Fruit fly (Drosophila melanogaster) whole organism, embryonic: ENCODE results near the gene DPCoAC.

ENCODE experiments used
- Atf3 ChIP-seq: fragments of 200-800 bp; sonication (Bioruptor generic); optimal IDR thresholded peaks from 3 replicates; lab custom pipeline; 2016; ENCODE audit warnings: missing biosample characterization, missing genetic modification characterization
- Atf6 ChIP-seq: fragments of 200-800 bp; sonication (Bioruptor generic); IDR thresholded peaks from 2 replicates; pipeline ENCODE4 v1.3.6; 2022; ENCODE audit warnings: missing biosample characterization, missing genetic modification characterization
- CG10431 ChIP-seq: fragments of 200-800 bp; sonication (Bioruptor generic); optimal IDR thresholded peaks from 3 replicates; lab custom pipeline; 2018; ENCODE audit warnings: missing biosample characterization, mild to moderate bottlenecking, missing genetic modification characterization
- CG11696 ChIP-seq: fragments of 200-800 bp; sonication (Bioruptor generic); IDR thresholded peaks from 2 replicates; pipeline ENCODE4 v1.3.6; 2022; ENCODE audit warnings: missing biosample characterization, missing genetic modification characterization
- CG11723 ChIP-seq: fragments of 200-800 bp; sonication (Bioruptor generic); optimal IDR thresholded peaks from 2 replicates; lab custom pipeline; 2017; ENCODE audit warnings: missing biosample characterization, mild to moderate bottlenecking, missing genetic modification characterization
- CG12744 ChIP-seq: fragments of 200-800 bp; sonication (Bioruptor generic); optimal IDR thresholded peaks from 2 replicates; lab custom pipeline; 2016; ENCODE audit warnings: missing biosample characterization, missing genetic modification characterization
- CG13775 ChIP-seq: fragments of 200-800 bp; sonication (Bioruptor generic); optimal IDR thresholded peaks from 3 replicates; lab custom pipeline; 2017; ENCODE audit warnings: missing biosample characterization, mild to moderate bottlenecking, missing genetic modification characterization
- CG14860 ChIP-seq: fragments of 200-800 bp; sonication (Bioruptor generic); IDR thresholded peaks from 3 replicates; pipeline ENCODE4 v1.3.6; 2022; ENCODE audit warnings: missing biosample characterization, missing genetic modification characterization; ENCODE audit not compliant: partially characterized antibody
- CG1529 ChIP-seq: fragments of 200-800 bp; sonication (Bioruptor generic); optimal IDR thresholded peaks from 3 replicates; lab custom pipeline; 2018; ENCODE audit warnings: missing biosample characterization, missing genetic modification characterization
- CG1602 ChIP-seq: fragments of 200-800 bp; sonication (Bioruptor generic); optimal IDR thresholded peaks from 3 replicates; lab custom pipeline; 2016; ENCODE audit warnings: missing biosample characterization, missing genetic modification characterization
- CG17328 ChIP-seq: fragments of 200-800 bp; sonication (Bioruptor generic); IDR thresholded peaks from 2 replicates; pipeline ENCODE4 v1.3.6; 2022; ENCODE audit warnings: missing biosample characterization, missing genetic modification characterization
- CG17568 ChIP-seq: fragments of 200-800 bp; sonication (Bioruptor generic); optimal IDR thresholded peaks from 2 replicates; lab custom pipeline; 2018; ENCODE audit warnings: missing biosample characterization, mild to moderate bottlenecking, missing genetic modification characterization, moderate library complexity
- CG2889 ChIP-seq: fragments of 200-800 bp; sonication (Bioruptor generic); IDR thresholded peaks from 3 replicates; pipeline ENCODE4 v1.3.6; 2022; ENCODE audit warnings: missing biosample characterization, missing genetic modification characterization
- CG31388 ChIP-seq: fragments of 200-800 bp; sonication (Bioruptor generic); optimal IDR thresholded peaks from 2 replicates; lab custom pipeline; 2016; ENCODE audit warnings: missing biosample characterization, missing genetic modification characterization
- CG33557 ChIP-seq: fragments of 200-800 bp; sonication (Bioruptor generic); optimal IDR thresholded peaks from 2 replicates; lab custom pipeline; 2019; ENCODE audit warnings: missing biosample characterization, mild to moderate bottlenecking, missing genetic modification characterization, moderate library complexity
- CG3847 ChIP-seq: fragments of 200-800 bp; sonication (Bioruptor generic); IDR thresholded peaks from 2 replicates; pipeline ENCODE4 v1.3.6; 2022; ENCODE audit warnings: missing biosample characterization, missing genetic modification characterization
- CG4424 ChIP-seq: fragments of 200-800 bp; sonication (Bioruptor generic); optimal IDR thresholded peaks from 3 replicates; lab custom pipeline; 2016; ENCODE audit warnings: missing biosample characterization, missing genetic modification characterization
- CG4820 ChIP-seq: fragments of 200-800 bp; sonication (Bioruptor generic); optimal IDR thresholded peaks from 3 replicates; lab custom pipeline; 2016; ENCODE audit warnings: missing biosample characterization, missing genetic modification characterization
- CG6272 ChIP-seq: fragments of 200-800 bp; sonication (Bioruptor generic); IDR thresholded peaks from 2 replicates; pipeline ENCODE4 v1.3.6; 2022; ENCODE audit warnings: missing biosample characterization, missing genetic modification characterization
- CG6765 ChIP-seq: fragments of 200-800 bp; sonication (Bioruptor generic); optimal IDR thresholded peaks from 3 replicates; lab custom pipeline; 2017; ENCODE audit warnings: missing biosample characterization, mild to moderate bottlenecking, missing genetic modification characterization
- CG6813 ChIP-seq: fragments of 200-800 bp; sonication (Bioruptor generic); optimal IDR thresholded peaks from 2 replicates; lab custom pipeline; 2017; ENCODE audit warnings: missing biosample characterization, missing genetic modification characterization, mild to moderate bottlenecking, moderate library complexity, missing genetic modification reagents
- CG7372 ChIP-seq: fragments of 200-800 bp; sonication (Bioruptor generic); IDR thresholded peaks from 2 replicates; pipeline ENCODE4 v1.3.6; 2022; ENCODE audit warnings: missing biosample characterization, missing genetic modification characterization
- CG7963 ChIP-seq: fragments of 200-800 bp; sonication (Bioruptor generic); IDR thresholded peaks from 3 replicates; pipeline ENCODE4 v1.3.6; 2022; ENCODE audit warnings: missing biosample characterization, missing genetic modification characterization; ENCODE audit not compliant: partially characterized antibody
- CG8089 ChIP-seq: fragments of 200-800 bp; sonication (Bioruptor generic); optimal IDR thresholded peaks from 3 replicates; lab custom pipeline; 2016; ENCODE audit warnings: missing biosample characterization, missing genetic modification characterization
- CG9609 ChIP-seq: fragments of 200-800 bp; sonication (Bioruptor generic); optimal IDR thresholded peaks from 3 replicates; lab custom pipeline; 2016; ENCODE audit warnings: missing biosample characterization, missing genetic modification characterization
- Deaf1 ChIP-seq: fragments of 200-800 bp; optimal IDR thresholded peaks from 3 replicates; lab custom pipeline; 2019; ENCODE audit warnings: missing biosample characterization, mild to moderate bottlenecking, missing genetic modification characterization, moderate library complexity
- GATAe ChIP-seq: fragments of 200-800 bp; sonication (Bioruptor generic); conservative IDR thresholded peaks from 2 replicates; pipeline ENCODE4 v1.3.6; 2022; ENCODE audit warnings: missing biosample characterization, missing genetic modification characterization
- H15 ChIP-seq: fragments of 200-800 bp; sonication (Bioruptor generic); IDR thresholded peaks from 3 replicates; pipeline ENCODE4 v1.3.6; 2022; ENCODE audit warnings: missing biosample characterization, missing genetic modification characterization
- Hand ChIP-seq: fragments of 200-800 bp; sonication (Bioruptor generic); optimal IDR thresholded peaks from 2 replicates; lab custom pipeline; 2017; ENCODE audit warnings: mild to moderate bottlenecking, missing biosample characterization, missing genetic modification reagents, missing genetic modification characterization
- Hr78 ChIP-seq, 2 experiments: fragments of 200-800 bp in 1 of 2; fragments of >200 bp in 1 of 2; sonication (Bioruptor generic) in 1 of 2; optimal IDR thresholded peaks; 2 replicates each; lab custom pipeline; 2017 to 2019; ENCODE audit warnings: missing biosample characterization in 2 of 2, missing genetic modification characterization in 2 of 2, mild to moderate bottlenecking in 1 of 2, moderate library complexity in 1 of 2
- NfI ChIP-seq: fragments of 200-800 bp; sonication (Bioruptor generic); optimal IDR thresholded peaks from 3 replicates; lab custom pipeline; 2018; ENCODE audit warnings: missing biosample characterization, mild to moderate bottlenecking, missing genetic modification characterization, moderate library complexity
- Sry-δ ChIP-seq: fragments of 200-800 bp; sonication (Bioruptor generic); optimal IDR thresholded peaks from 2 replicates; lab custom pipeline; 2016; ENCODE audit warnings: missing biosample characterization, missing genetic modification characterization
- abd-A ChIP-seq: fragments of 200-800 bp; sonication (Bioruptor generic); optimal IDR thresholded peaks from 3 replicates; lab custom pipeline; 2019; ENCODE audit warnings: missing biosample characterization, mild to moderate bottlenecking, missing genetic modification characterization, moderate library complexity
- dimm ChIP-seq: fragments of 200-800 bp; sonication (Bioruptor generic); IDR thresholded peaks from 2 replicates; pipeline ENCODE4 v1.3.6; 2022; ENCODE audit warnings: missing biosample characterization, missing genetic modification characterization
- eyg ChIP-seq: fragments of 200-800 bp; sonication (Bioruptor generic); optimal IDR thresholded peaks from 3 replicates; lab custom pipeline; 2016; ENCODE audit warnings: missing biosample characterization, missing genetic modification characterization
- gcm ChIP-seq: fragments of 200-800 bp; sonication (Bioruptor generic); optimal IDR thresholded peaks from 2 replicates; lab custom pipeline; 2019; ENCODE audit warnings: missing biosample characterization, mild to moderate bottlenecking, missing genetic modification characterization, moderate library complexity
- gt ChIP-seq: fragments of 200-800 bp; sonication (Bioruptor generic); IDR thresholded peaks from 2 replicates; pipeline ENCODE4 v1.3.6; 2022; ENCODE audit warnings: missing biosample characterization, missing genetic modification characterization
- kay ChIP-seq: fragments of 200-800 bp; sonication (Bioruptor generic); optimal IDR thresholded peaks from 2 replicates; lab custom pipeline; 2016; ENCODE audit warnings: missing biosample characterization, missing genetic modification characterization
- mam ChIP-seq: fragments of 200-800 bp; sonication (Bioruptor generic); optimal IDR thresholded peaks from 3 replicates; lab custom pipeline; 2016; ENCODE audit warnings: missing biosample characterization, missing genetic modification characterization
- nerfin-2 ChIP-seq: fragments of 200-800 bp; sonication (Bioruptor generic); IDR thresholded peaks from 2 replicates; pipeline ENCODE4 v1.3.6; 2022; ENCODE audit warnings: missing biosample characterization, missing genetic modification characterization; ENCODE audit not compliant: partially characterized antibody
- pan ChIP-seq, 4 experiments: fragments of >200 bp in 3 of 4; fragments of 200-800 bp in 1 of 4; sonication (Bioruptor generic) in 1 of 4; optimal IDR thresholded peaks in 3 of 4; IDR thresholded peaks in 1 of 4; 2 replicates each; pipeline versions ENCODE4 v1.3.6 to Lab custom; 2017 to 2022; ENCODE audit warnings: missing biosample characterization in 2 of 4, missing genetic modification characterization in 2 of 4, mixed read lengths in 1 of 4
- peb ChIP-seq: fragments of 200-800 bp; sonication (Bioruptor generic); IDR thresholded peaks from 2 replicates; pipeline ENCODE4 v1.3.6; 2022; ENCODE audit warnings: missing biosample characterization, missing genetic modification characterization
- run ChIP-seq: fragments of 200-800 bp; sonication (Bioruptor generic); optimal IDR thresholded peaks from 3 replicates; lab custom pipeline; 2018; ENCODE audit warnings: missing biosample characterization, mild to moderate bottlenecking, missing genetic modification characterization
- sens-2 ChIP-seq: fragments of 200-800 bp; sonication (Bioruptor generic); IDR thresholded peaks from 2 replicates; pipeline ENCODE4 v1.3.6; 2022; ENCODE audit warnings: missing biosample characterization, missing genetic modification characterization
- seq ChIP-seq: fragments of 200-800 bp; sonication (Bioruptor generic); IDR thresholded peaks from 2 replicates; pipeline ENCODE4 v1.3.6; 2022; ENCODE audit warnings: missing biosample characterization, missing genetic modification characterization
- trh ChIP-seq: fragments of 200-800 bp; sonication (Bioruptor generic); optimal IDR thresholded peaks from 2 replicates; lab custom pipeline; 2016; ENCODE audit warnings: missing biosample characterization, missing genetic modification characterization
- usp ChIP-seq: fragments of >200 bp; optimal IDR thresholded peaks from 2 replicates; lab custom pipeline; 2017; ENCODE audit warnings: missing biosample characterization, missing genetic modification characterization
- z ChIP-seq: fragments of 200-800 bp; sonication (Bioruptor generic); IDR thresholded peaks from 3 replicates; pipeline ENCODE4 v1.3.6; 2022; ENCODE audit warnings: missing biosample characterization, missing genetic modification characterization

DPCoAC gene

dm6 chr3R:20556281-20557113, 970 bp downstream of the DPCoAC start (continued):
- TF ChIP-seq run (tag; lab: Kevin White, UChicago) (no peak), mam (GFP tag; lab: Kevin White, UChicago) (peak; percentile 65), CG11723 (peak; percentile 26), eyg (GFP tag; lab: Kevin White, UChicago) (no peak), dimm (GFP tag; lab: Robert Waterston, UW) (peak; percentile 67), CG6765 (GFP tag; lab: Kevin White, UChicago) (peak; percentile 15), CG1529 (GFP tag; lab: Kevin White, UChicago) (no peak), Deaf1 (tag; lab: Kevin White, UChicago) (peak; percentile 31), CG6813 (GFP tag; lab: Kevin White, UChicago) (peak; percentile 46), CG14860 (GFP tag; lab: Robert Waterston, UW) (no peak), NfI (GFP tag; lab: Kevin White, UChicago) (peak; percentile 21), trh (GFP tag; lab: Kevin White, UChicago) (no peak), sens-2 (no peak), CG17328 (GFP tag; lab: Robert Waterston, UW) (peak; percentile 62), Hr78 (GFP tag; optimal IDR thresholded peaks at IDR 0.05; lab: Kevin White, UChicago) (no peak), abd-A (tag; lab: Kevin White, UChicago) (no peak), CG31388 (peak; percentile 41), Hand (GFP tag; lab: Kevin White, UChicago) (no peak), z (GFP tag; lab: Robert Waterston, UW) (no peak; the same call in 2 of the 3 replicates), Atf3 (GFP tag; lab: Kevin White, UChicago) (no peak), CG2889 (GFP tag; lab: Robert Waterston, UW) (0 out of 3 replicates have a peak, but pooled peaks have one; percentile 33), CG33557 (no peak), CG17568 (no peak), usp (no peak), GATAe (GFP tag; lab: Robert Waterston, UW) (peak; percentile 58; the same call in 1 of the 2 replicates), CG13775 (GFP tag; lab: Kevin White, UChicago) (peak; percentile 53), pan (optimal IDR thresholded peaks at IDR 0.05; lab: Kevin White, UChicago) (no peak), pan (GFP tag; optimal IDR thresholded peaks at IDR 0.05 in 1 of 2, IDR thresholded peaks at IDR 0.05 in 1 of 2) (peak in 1 of 2 experiments; percentile 80), Sry-δ (GFP tag; lab: Kevin White, UChicago) (no peak), CG4820 (GFP tag; lab: Kevin White, UChicago) (peak; percentile 57), gt (GFP tag; lab: Robert Waterston, UW) (0 out of 2 replicates have a peak, but pooled peaks have one; percentile 20), CG7963 (GFP tag; lab: Robert Waterston, UW) (no peak), CG12744 (GFP tag; lab: Kevin White, UChicago) (peak; percentile 4), CG3847 (peak; percentile 63), nerfin-2 (GFP tag; lab: Robert Waterston, UW) (0 out of 2 replicates have a peak, but pooled peaks have one; percentile 19), kay (no peak), CG10431 (GFP tag; lab: Kevin White, UChicago) (peak; percentile 68), CG7372 (GFP tag; lab: Robert Waterston, UW) (peak; percentile 82), gcm (GFP tag; lab: Kevin White, UChicago) (no peak), H15 (GFP tag; lab: Robert Waterston, UW) (peak; percentile 83), CG6272 (peak; percentile 80), Atf6 (peak; percentile 88), CG4424 (GFP tag; lab: Kevin White, UChicago) (peak; percentile 49), CG11696 (peak; percentile 11; the same call in 1 of the 2 replicates), CG1602 (peak; percentile 55), seq (GFP tag; lab: Robert Waterston, UW) (peak; percentile 65), peb (GFP tag; lab: Robert Waterston, UW) (0 out of 2 replicates have a peak, but pooled peaks have one; percentile 24), CG8089 (GFP tag; lab: Kevin White, UChicago) (no peak), CG9609 (GFP tag; lab: Kevin White, UChicago) (no peak)
